Fruit fly (Drosophila melanogaster) whole organism, pupa: Measurements from ENCODE around the gene CG13912.

ENCODE experiments used
- CG12605 ChIP-seq: fragments of 200-800 bp; sonication (Bioruptor generic); IDR thresholded peaks from 2 replicates; pipeline ENCODE4 v1.3.6; 2022; ENCODE audit warnings: missing biosample characterization, missing genetic modification characterization
- CG13204 ChIP-seq: fragments of 200-800 bp; sonication (Bioruptor generic); optimal IDR thresholded peaks from 2 replicates; lab custom pipeline; 2018; ENCODE audit warnings: missing biosample characterization, mild to moderate bottlenecking, missing genetic modification characterization, moderate library complexity
- CG17806 ChIP-seq: fragments of 200-800 bp; sonication (Bioruptor generic); optimal IDR thresholded peaks from 2 replicates; lab custom pipeline; 2018; ENCODE audit warnings: missing biosample characterization, mild to moderate bottlenecking, missing genetic modification characterization, moderate library complexity
- CG32121 ChIP-seq: fragments of 200-800 bp; sonication (Bioruptor generic); IDR thresholded peaks from 2 replicates; pipeline ENCODE4 v1.3.6; 2022; ENCODE audit warnings: missing biosample characterization, missing genetic modification characterization
- CG8159 ChIP-seq: fragments of 200-800 bp; sonication (Bioruptor generic); optimal IDR thresholded peaks from 3 replicates; lab custom pipeline; 2018; ENCODE audit warnings: missing biosample characterization, mild to moderate bottlenecking, missing genetic modification characterization, moderate library complexity
- Ets98B ChIP-seq: fragments of 200-800 bp; sonication (Bioruptor generic); IDR thresholded peaks from 2 replicates; pipeline ENCODE4 v1.3.6; 2022; ENCODE audit warnings: missing biosample characterization, missing genetic modification characterization
- Pif1A ChIP-seq: fragments of 200-800 bp; sonication (Bioruptor generic); optimal IDR thresholded peaks from 3 replicates; lab custom pipeline; 2016; ENCODE audit warnings: missing biosample characterization, missing genetic modification characterization
- Pif1B ChIP-seq: fragments of 200-800 bp; sonication (Bioruptor generic); optimal IDR thresholded peaks from 3 replicates; lab custom pipeline; 2016; ENCODE audit warnings: missing biosample characterization, missing genetic modification characterization
- fd96Ca ChIP-seq: fragments of 200-800 bp; sonication (Bioruptor generic); IDR thresholded peaks from 3 replicates; pipeline ENCODE4 v1.3.6; 2022; ENCODE audit warnings: missing biosample characterization, missing genetic modification characterization

dm6 chr3L:1166266-1166665 is 23.1 kb upstream of the CG13912 start:
- TF ChIP-seq Pif1A (GFP tag; lab: Kevin White, UChicago), result peak; percentile 9
- no peak for TF ChIP-seq fd96Ca (GFP tag; lab: Robert Waterston, UW)
- peak; percentile 35; the same call in 1 of the 2 replicates for TF ChIP-seq Ets98B (GFP tag; lab: Robert Waterston, UW)
- TF ChIP-seq CG12605, result no peak
- no peak for TF ChIP-seq CG13204 (GFP tag; lab: Kevin White, UChicago)
- TF ChIP-seq CG8159 (tag; lab: Kevin White, UChicago), result no peak
- TF ChIP-seq CG32121 (GFP tag; lab: Robert Waterston, UW), result no peak
- peak; percentile 1 for TF ChIP-seq Pif1B
- no peak for TF ChIP-seq CG17806 (tag; lab: Kevin White, UChicago)
